Worm (Caenorhabditis elegans) whole organism, L1 larva: ENCODE results near the gene T05B11.4.

Experiments
- C04F5.9 ChIP-seq: sonication (generic microtip); optimal IDR thresholded peaks from 2 replicates; lab custom pipeline; 2016; ENCODE audit warnings: missing genetic modification characterization, missing compliant biosample characterization
- C16A3.4 ChIP-seq: fragments of 150-350 bp; optimal IDR thresholded peaks from 2 replicates; lab custom pipeline; 2014; ENCODE audit warnings: missing biosample characterization, missing genetic modification characterization
- C34B4.2 ChIP-seq: sonication (generic microtip); optimal IDR thresholded peaks from 2 replicates; lab custom pipeline; 2017; ENCODE audit warnings: mild to moderate bottlenecking, missing genetic modification characterization, missing compliant biosample characterization
- F16B12.6 ChIP-seq: fragments of 150-350 bp; optimal IDR thresholded peaks from 2 replicates; lab custom pipeline; 2014; ENCODE audit warnings: missing biosample characterization, missing genetic modification characterization
- aha-1 ChIP-seq: fragments of 150-350 bp; optimal IDR thresholded peaks from 2 replicates; lab custom pipeline; 2014; ENCODE audit warnings: missing biosample characterization, missing genetic modification characterization
- ceh-82 ChIP-seq, 3 experiments: fragments of 150-350 bp in 1 of 3; sonication (generic microtip) in 2 of 3; optimal IDR thresholded peaks; 2 replicates each; lab custom pipeline; 2014 to 2017; ENCODE audit warnings: missing biosample characterization in 3 of 3, missing genetic modification characterization in 3 of 3
- ces-1 ChIP-seq: fragments of 150-350 bp; optimal IDR thresholded peaks from 2 replicates; lab custom pipeline; 2014; ENCODE audit warnings: missing biosample characterization, missing genetic modification reagents, missing genetic modification characterization
- dsc-1 ChIP-seq: sonication (generic microtip); optimal IDR thresholded peaks from 2 replicates; lab custom pipeline; 2016; ENCODE audit warnings: mild to moderate bottlenecking, missing genetic modification characterization, missing compliant biosample characterization
- efl-1 ChIP-seq, 4 experiments: fragments of 150-350 bp; optimal IDR thresholded peaks in 3 of 4; peaks in 1 of 4; 1 replicate in 1 of 4; 2 replicates in 3 of 4; lab custom pipeline; 2014; ENCODE audit warnings: missing biosample characterization in 2 of 4, missing genetic modification characterization in 2 of 4, missing genetic modification reagents in 2 of 4
- efl-3 ChIP-seq: fragments of 200-800 bp; sonication (Bioruptor generic); optimal IDR thresholded peaks from 2 replicates; lab custom pipeline; 2018; ENCODE audit warnings: mild to moderate bottlenecking, missing genetic modification characterization, missing compliant biosample characterization
- egl-13 ChIP-seq: sonication (generic microtip); optimal IDR thresholded peaks from 2 replicates; lab custom pipeline; 2016; ENCODE audit warnings: missing genotype, missing genetic modification reagents, missing genetic modification characterization, missing compliant biosample characterization
- elt-2 ChIP-seq: sonication (generic microtip); optimal IDR thresholded peaks from 2 replicates; lab custom pipeline; 2016; ENCODE audit warnings: missing genetic modification characterization, mild to moderate bottlenecking, inconsistent platforms, missing compliant biosample characterization, missing genetic modification reagents
- elt-3 ChIP-seq, 6 experiments: fragments of 150-350 bp in 1 of 6; sonication (generic microtip); optimal IDR thresholded peaks; 2 replicates each; lab custom pipeline; 2017 to 2018; ENCODE audit warnings: missing biosample characterization in 6 of 6, missing genetic modification characterization in 6 of 6, inconsistent platforms in 1 of 6
- ets-5 ChIP-seq: fragments of 200-800 bp; sonication (Bioruptor generic); IDR thresholded peaks from 2 replicates; pipeline ENCODE4 v1.3.6; 2022; ENCODE audit warnings: missing genetic modification characterization, missing compliant biosample characterization
- fkh-4 ChIP-seq: sonication (generic microtip); optimal IDR thresholded peaks from 2 replicates; lab custom pipeline; 2016; ENCODE audit warnings: missing compliant biosample characterization, missing genetic modification characterization, borderline replicate concordance
- fkh-8 ChIP-seq: sonication (generic microtip); optimal IDR thresholded peaks from 2 replicates; lab custom pipeline; 2016; ENCODE audit warnings: mild to moderate bottlenecking, missing genetic modification characterization, missing compliant biosample characterization
- fos-1 ChIP-seq: fragments of 150-350 bp; optimal IDR thresholded peaks from 2 replicates; lab custom pipeline; 2014; ENCODE audit warnings: missing biosample characterization, missing genetic modification characterization
- grh-1 ChIP-seq: fragments of 200-800 bp; sonication (Bioruptor generic); IDR thresholded peaks from 2 replicates; pipeline ENCODE4 v1.3.6; 2022; ENCODE audit warnings: missing genetic modification reagents, missing genetic modification characterization, missing compliant biosample characterization
- hlh-17 ChIP-seq: fragments of 200-800 bp; sonication (Bioruptor generic); optimal IDR thresholded peaks from 2 replicates; lab custom pipeline; 2018; ENCODE audit warnings: missing genetic modification characterization, mild to moderate bottlenecking, missing compliant biosample characterization, moderate library complexity, borderline replicate concordance
- hlh-4 ChIP-seq: sonication (generic microtip); optimal IDR thresholded peaks from 2 replicates; lab custom pipeline; 2016; ENCODE audit warnings: mild to moderate bottlenecking, missing genetic modification characterization, missing compliant biosample characterization
- hpl-2 ChIP-seq: fragments of 150-350 bp; optimal IDR thresholded peaks from 2 replicates; lab custom pipeline; 2014; ENCODE audit warnings: missing biosample characterization, missing genetic modification reagents, missing genetic modification characterization
- irx-1 ChIP-seq: sonication (generic microtip); optimal IDR thresholded peaks from 2 replicates; lab custom pipeline; 2016; ENCODE audit warnings: missing genetic modification characterization, missing compliant biosample characterization
- jun-1 ChIP-seq: fragments of 150-350 bp; optimal IDR thresholded peaks from 2 replicates; lab custom pipeline; 2014; ENCODE audit warnings: missing biosample characterization, missing genetic modification reagents, missing genetic modification characterization
- lin-15B ChIP-seq: fragments of 150-350 bp; sonication (generic microtip); optimal IDR thresholded peaks from 3 replicates; lab custom pipeline; 2014; ENCODE audit warnings: missing biosample characterization, missing genetic modification characterization
- lin-35 ChIP-seq, 2 experiments: fragments of 150-350 bp; optimal IDR thresholded peaks; 2 replicates each; lab custom pipeline; 2014; ENCODE audit warnings: missing biosample characterization in 2 of 2, missing genetic modification characterization in 2 of 2, missing genetic modification reagents in 2 of 2
- lin-39 ChIP-seq: fragments of 150-350 bp; optimal IDR thresholded peaks from 2 replicates; lab custom pipeline; 2014; ENCODE audit warnings: missing biosample characterization, missing genetic modification reagents, missing genetic modification characterization
- lir-3 ChIP-seq: sonication (generic microtip); optimal IDR thresholded peaks from 2 replicates; lab custom pipeline; 2016; ENCODE audit warnings: mild to moderate bottlenecking, missing genetic modification characterization, moderate library complexity, missing compliant biosample characterization; ENCODE audit not compliant: poor library complexity
- lsy-2 ChIP-seq, 2 experiments: fragments of 150-350 bp; optimal IDR thresholded peaks; 2 replicates each; lab custom pipeline; 2014; ENCODE audit warnings: missing biosample characterization in 2 of 2, missing genetic modification characterization in 2 of 2
- mab-9 ChIP-seq: fragments of 200-800 bp; sonication (Bioruptor generic); IDR thresholded peaks from 2 replicates; pipeline ENCODE4 v1.3.6; 2022; ENCODE audit warnings: missing genetic modification reagents, missing genetic modification characterization, missing compliant biosample characterization
- mdl-1 ChIP-seq, 2 experiments: fragments of 150-350 bp; optimal IDR thresholded peaks; 2 replicates each; lab custom pipeline; 2014 to 2017; ENCODE audit warnings: missing biosample characterization in 2 of 2, missing genetic modification characterization in 2 of 2, inconsistent platforms in 1 of 2
- mef-2 ChIP-seq: fragments of 150-350 bp; optimal IDR thresholded peaks from 2 replicates; lab custom pipeline; 2014; ENCODE audit warnings: missing biosample characterization, missing genetic modification characterization
- nhr-19 ChIP-seq: fragments of 200-800 bp; sonication (Bioruptor generic); conservative IDR thresholded peaks from 2 replicates; pipeline ENCODE4 v1.3.6; 2022; ENCODE audit warnings: missing genetic modification characterization, missing compliant biosample characterization
- nhr-20 ChIP-seq: sonication (generic microtip); optimal IDR thresholded peaks from 2 replicates; lab custom pipeline; 2016; ENCODE audit warnings: mild to moderate bottlenecking, missing genetic modification characterization, missing compliant biosample characterization
- nhr-71 ChIP-seq: sonication (generic microtip); optimal IDR thresholded peaks from 2 replicates; lab custom pipeline; 2016; ENCODE audit warnings: mild to moderate bottlenecking, missing genetic modification characterization, moderate library complexity, missing compliant biosample characterization
- nhr-84 ChIP-seq: sonication (generic microtip); optimal IDR thresholded peaks from 2 replicates; lab custom pipeline; 2017; ENCODE audit warnings: missing biosample characterization, missing genetic modification characterization
- nhr-90 ChIP-seq: sonication (generic microtip); optimal IDR thresholded peaks from 2 replicates; lab custom pipeline; 2016; ENCODE audit warnings: mild to moderate bottlenecking, missing genetic modification characterization, missing compliant biosample characterization; ENCODE audit not compliant: poor library complexity
- pqm-1 ChIP-seq: sonication (generic microtip); optimal IDR thresholded peaks from 3 replicates; lab custom pipeline; 2017; ENCODE audit warnings: missing biosample characterization, missing genetic modification characterization
- rnt-1 ChIP-seq: sonication (generic microtip); optimal IDR thresholded peaks from 2 replicates; lab custom pipeline; 2016; ENCODE audit warnings: mild to moderate bottlenecking, missing genetic modification characterization, moderate library complexity, missing compliant biosample characterization
- snpc-4 ChIP-seq: fragments of 150-350 bp; optimal IDR thresholded peaks from 2 replicates; lab custom pipeline; 2014; ENCODE audit warnings: missing biosample characterization, missing genetic modification characterization
- snu-23 ChIP-seq: sonication (generic microtip); optimal IDR thresholded peaks from 2 replicates; lab custom pipeline; 2016; ENCODE audit warnings: missing genetic modification characterization, missing compliant biosample characterization
- sup-37 ChIP-seq: fragments of 200-800 bp; sonication (Bioruptor generic); optimal IDR thresholded peaks from 2 replicates; lab custom pipeline; 2018; ENCODE audit warnings: mild to moderate bottlenecking, missing genetic modification characterization, missing compliant biosample characterization
- tbx-2 ChIP-seq: sonication (generic microtip); optimal IDR thresholded peaks from 2 replicates; lab custom pipeline; 2016; ENCODE audit warnings: missing genetic modification characterization, missing compliant biosample characterization
- tlp-1 ChIP-seq: fragments of 150-350 bp; optimal IDR thresholded peaks from 2 replicates; lab custom pipeline; 2014; ENCODE audit warnings: missing biosample characterization, missing genetic modification characterization
- unc-62 ChIP-seq: fragments of 150-350 bp; optimal IDR thresholded peaks from 2 replicates; lab custom pipeline; 2014; ENCODE audit warnings: missing biosample characterization, missing genetic modification reagents, missing genetic modification characterization
- unc-86 ChIP-seq: sonication (generic microtip); optimal IDR thresholded peaks from 2 replicates; lab custom pipeline; 2016; ENCODE audit warnings: missing genetic modification characterization, missing compliant biosample characterization
- unc-98 ChIP-seq: fragments of 200-800 bp; sonication (Bioruptor generic); IDR thresholded peaks from 2 replicates; pipeline ENCODE4 v1.3.6; 2022; ENCODE audit warnings: missing genetic modification characterization, missing compliant biosample characterization
- vab-15 ChIP-seq: sonication (generic microtip); optimal IDR thresholded peaks from 2 replicates; lab custom pipeline; 2017; ENCODE audit warnings: missing genotype, mild to moderate bottlenecking, missing genetic modification characterization, missing compliant biosample characterization
- xbp-1 ChIP-seq: sonication (generic microtip); optimal IDR thresholded peaks from 2 replicates; lab custom pipeline; 2016; ENCODE audit warnings: missing genetic modification characterization, missing compliant biosample characterization
- zag-1 ChIP-seq: fragments of 150-350 bp; optimal IDR thresholded peaks from 2 replicates; lab custom pipeline; 2014; ENCODE audit warnings: missing biosample characterization, missing genetic modification characterization
- ztf-11 ChIP-seq, 2 experiments: sonication (generic microtip); optimal IDR thresholded peaks; 2 replicates each; lab custom pipeline; 2016 to 2017; ENCODE audit warnings: missing genetic modification characterization in 2 of 2, missing biosample characterization in 1 of 2, missing compliant biosample characterization in 1 of 2
- ztf-4 ChIP-seq: fragments of 150-350 bp; optimal IDR thresholded peaks from 2 replicates; lab custom pipeline; 2014; ENCODE audit warnings: missing biosample characterization, missing genetic modification characterization

Gene T05B11.4

DNA sequence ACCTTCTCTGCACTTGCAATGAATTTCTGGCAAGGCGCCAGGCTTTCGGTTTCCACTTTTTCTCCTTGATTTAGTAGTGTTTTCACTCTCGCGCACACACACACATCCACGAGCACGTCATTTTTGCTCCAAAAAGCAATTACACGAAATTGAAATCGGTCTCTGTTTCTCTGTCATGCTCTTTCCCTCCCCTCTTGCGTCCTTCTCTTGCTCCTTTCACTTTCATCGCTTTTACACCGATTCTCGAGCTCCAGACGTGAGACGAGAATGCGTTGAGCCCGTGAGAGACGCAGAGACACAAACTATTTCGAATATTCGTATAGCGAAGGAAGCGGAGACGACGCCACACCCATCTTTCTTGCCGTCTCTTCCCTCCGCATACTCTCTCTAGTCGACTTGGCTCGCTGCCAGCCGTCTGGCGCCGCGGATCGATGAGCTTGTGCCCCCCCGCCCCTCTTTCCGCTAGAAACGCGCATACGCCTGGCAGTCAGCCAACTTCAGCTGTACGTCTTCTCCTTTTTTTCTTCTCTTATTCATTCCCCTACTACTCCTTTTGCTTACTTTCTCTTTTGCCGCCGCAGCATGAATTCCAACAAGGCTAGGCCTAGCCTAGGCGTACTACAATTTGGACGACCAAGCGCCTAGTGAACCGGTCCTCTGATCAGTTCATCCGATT, 26.3 kb downstream of the T05B11.4 start (continued):
- peak; percentile 71 for TF ChIP-seq nhr-19
- TF ChIP-seq sup-37 = no peak
- no peak for TF ChIP-seq nhr-84 (tag; lab: Kevin White, UChicago)
- TF ChIP-seq rnt-1 (tag; lab: Kevin White, UChicago) = peak; percentile 81
- TF ChIP-seq ceh-82 (tag; optimal IDR thresholded peaks at IDR 0.05; lab: Kevin White, UChicago) = peak; percentile 29 to 81 (median 41)
- TF ChIP-seq ces-1 (GFP tag; lab: Kevin White, UChicago) = no peak
- TF ChIP-seq C16A3.4 (tag; lab: Kevin White, UChicago) = peak; percentile 26
- TF ChIP-seq xbp-1 (tag; lab: Kevin White, UChicago) = peak; percentile 67
- peak; percentile 75 for TF ChIP-seq fos-1 (tag; lab: Kevin White, UChicago)
- no peak for TF ChIP-seq lir-3 (tag; lab: Kevin White, UChicago)
- peak; percentile 56 for TF ChIP-seq zag-1 (tag; lab: Kevin White, UChicago)
- TF ChIP-seq egl-13 (tag; lab: Kevin White, UChicago) = peak; percentile 96
- no peak for TF ChIP-seq C34B4.2 (tag; lab: Kevin White, UChicago)
- TF ChIP-seq irx-1 (tag; lab: Kevin White, UChicago) = peak; percentile 74
- peak; percentile 3 for TF ChIP-seq fkh-4 (tag; lab: Kevin White, UChicago)
- peak; percentile 72 to 75 for TF ChIP-seq efl-1 (optimal IDR thresholded peaks at IDR 0.05; lab: Kevin White, UChicago)
- TF ChIP-seq efl-1 (GFP tag; optimal IDR thresholded peaks at IDR 0.05 in 1 of 2; lab: Kevin White, UChicago) = peak; percentile 32 to 95
- TF ChIP-seq dsc-1 = peak; percentile 86
- no peak for TF ChIP-seq nhr-90 (tag; lab: Kevin White, UChicago)
- peak; percentile 90 for TF ChIP-seq unc-86 (tag; lab: Kevin White, UChicago)
- peak; percentile 19 for TF ChIP-seq hlh-4
- TF ChIP-seq elt-2 (tag; lab: Kevin White, UChicago) = peak; percentile 45
- TF ChIP-seq efl-3 = no peak
- no peak for TF ChIP-seq hpl-2
- TF ChIP-seq C04F5.9 (tag; lab: Kevin White, UChicago) = no peak
- no peak for TF ChIP-seq unc-62 (GFP tag; lab: Kevin White, UChicago)
- TF ChIP-seq nhr-20 (tag; lab: Kevin White, UChicago) = peak; percentile 75
- TF ChIP-seq lin-39 (tag; lab: Kevin White, UChicago) = peak; percentile 24
- TF ChIP-seq jun-1 (tag; lab: Kevin White, UChicago) = peak; percentile 82
- TF ChIP-seq elt-3 (tag; optimal IDR thresholded peaks at IDR 0.05; lab: Kevin White, UChicago) = peak in 1 of 6 experiments; percentile 41
- peak; percentile 93 for TF ChIP-seq tbx-2 (tag; lab: Kevin White, UChicago)
- TF ChIP-seq ets-5 (GFP tag; lab: Robert Waterston, UW) = no peak
- no peak for TF ChIP-seq aha-1 (tag; lab: Kevin White, UChicago)
- peak; percentile 18; the same call in 1 of the 2 replicates for TF ChIP-seq grh-1 (GFP tag; lab: Robert Waterston, UW)
- TF ChIP-seq ztf-11 (tag; optimal IDR thresholded peaks at IDR 0.05; lab: Kevin White, UChicago) = peak in 1 of 2 experiments; percentile 64
- peak; percentile 16 for TF ChIP-seq snpc-4 (tag; lab: Kevin White, UChicago)
- peak; percentile 64 to 78 for TF ChIP-seq lsy-2 (tag; optimal IDR thresholded peaks at IDR 0.05; lab: Kevin White, UChicago)
- peak; percentile 36 for TF ChIP-seq ztf-4
- TF ChIP-seq mab-9 (GFP tag; lab: Robert Waterston, UW) = no peak
- peak in 1 of 2 experiments; percentile 67 for TF ChIP-seq lin-35 (GFP tag; optimal IDR thresholded peaks at IDR 0.05; lab: Kevin White, UChicago)
- TF ChIP-seq mdl-1 (tag; optimal IDR thresholded peaks at IDR 0.05; lab: Kevin White, UChicago) = no peak
- peak; percentile 49; the same call in 1 of the 2 replicates for TF ChIP-seq unc-98 (GFP tag; lab: Robert Waterston, UW)
- TF ChIP-seq F16B12.6 (tag; lab: Kevin White, UChicago) = no peak
- peak; percentile 46 for TF ChIP-seq mef-2 (tag; lab: Kevin White, UChicago)
- TF ChIP-seq tlp-1 (tag; lab: Kevin White, UChicago) = no peak
- TF ChIP-seq fkh-8 (tag; lab: Kevin White, UChicago) = peak; percentile 99
- TF ChIP-seq vab-15 (tag; lab: Kevin White, UChicago) = no peak
- TF ChIP-seq hlh-17 (GFP tag; lab: Kevin White, UChicago) = no peak
- peak; percentile 96 for TF ChIP-seq nhr-71
- no peak for TF ChIP-seq lin-15B (tag; lab: Kevin White, UChicago)
- no peak for TF ChIP-seq pqm-1 (tag; lab: Kevin White, UChicago)
- TF ChIP-seq snu-23 = peak; percentile 80
